Worm (Caenorhabditis elegans) whole organism, L1 larva: ENCODE measurements around the gene ipla-6.

ENCODE experiments used
- aha-1 ChIP-seq: fragments of 150-350 bp; optimal IDR thresholded peaks from 2 replicates; lab custom pipeline; 2014; ENCODE audit warnings: missing biosample characterization, missing genetic modification characterization
- ceh-63 ChIP-seq: fragments of 200-800 bp; sonication (Bioruptor generic); optimal IDR thresholded peaks from 2 replicates; lab custom pipeline; 2018; ENCODE audit warnings: mild to moderate bottlenecking, missing genetic modification characterization, missing compliant biosample characterization
- ceh-8 ChIP-seq: fragments of 200-800 bp; sonication (Bioruptor generic); optimal IDR thresholded peaks from 2 replicates; lab custom pipeline; 2018; ENCODE audit warnings: mild to moderate bottlenecking, missing genetic modification characterization, moderate library complexity, missing compliant biosample characterization
- ceh-82 ChIP-seq, 3 experiments: fragments of 150-350 bp in 1 of 3; sonication (generic microtip) in 2 of 3; optimal IDR thresholded peaks; 2 replicates each; lab custom pipeline; 2014 to 2017; ENCODE audit warnings: missing biosample characterization in 3 of 3, missing genetic modification characterization in 3 of 3
- ces-1 ChIP-seq: fragments of 150-350 bp; optimal IDR thresholded peaks from 2 replicates; lab custom pipeline; 2014; ENCODE audit warnings: missing biosample characterization, missing genetic modification reagents, missing genetic modification characterization
- egl-13 ChIP-seq: sonication (generic microtip); optimal IDR thresholded peaks from 2 replicates; lab custom pipeline; 2016; ENCODE audit warnings: missing genotype, missing genetic modification reagents, missing genetic modification characterization, missing compliant biosample characterization
- egl-27 ChIP-seq, 2 experiments: fragments of 150-350 bp in 1 of 2; sonication (generic microtip); optimal IDR thresholded peaks; 3 replicates each; lab custom pipeline; 2017 to 2018; ENCODE audit warnings: missing biosample characterization in 2 of 2, missing genetic modification characterization in 2 of 2, missing genetic modification reagents in 2 of 2
- fkh-10 ChIP-seq: sonication (generic microtip); optimal IDR thresholded peaks from 2 replicates; lab custom pipeline; 2017; ENCODE audit warnings: missing biosample characterization, missing genetic modification reagents, missing genetic modification characterization
- grh-1 ChIP-seq: fragments of 200-800 bp; sonication (Bioruptor generic); IDR thresholded peaks from 2 replicates; pipeline ENCODE4 v1.3.6; 2022; ENCODE audit warnings: missing genetic modification reagents, missing genetic modification characterization, missing compliant biosample characterization
- hlh-17 ChIP-seq: fragments of 200-800 bp; sonication (Bioruptor generic); optimal IDR thresholded peaks from 2 replicates; lab custom pipeline; 2018; ENCODE audit warnings: missing genetic modification characterization, mild to moderate bottlenecking, missing compliant biosample characterization, moderate library complexity, borderline replicate concordance
- lin-13 ChIP-seq: fragments of 150-350 bp; optimal IDR thresholded peaks from 2 replicates; lab custom pipeline; 2014; ENCODE audit warnings: missing biosample characterization, missing genetic modification reagents, missing genetic modification characterization
- lin-15B ChIP-seq: fragments of 150-350 bp; sonication (generic microtip); optimal IDR thresholded peaks from 3 replicates; lab custom pipeline; 2014; ENCODE audit warnings: missing biosample characterization, missing genetic modification characterization
- lin-35 ChIP-seq, 2 experiments: fragments of 150-350 bp; optimal IDR thresholded peaks; 2 replicates each; lab custom pipeline; 2014; ENCODE audit warnings: missing biosample characterization in 2 of 2, missing genetic modification characterization in 2 of 2, missing genetic modification reagents in 2 of 2
- lin-39 ChIP-seq: fragments of 150-350 bp; optimal IDR thresholded peaks from 2 replicates; lab custom pipeline; 2014; ENCODE audit warnings: missing biosample characterization, missing genetic modification reagents, missing genetic modification characterization
- mab-9 ChIP-seq: fragments of 200-800 bp; sonication (Bioruptor generic); IDR thresholded peaks from 2 replicates; pipeline ENCODE4 v1.3.6; 2022; ENCODE audit warnings: missing genetic modification reagents, missing genetic modification characterization, missing compliant biosample characterization
- nhr-11 ChIP-seq: fragments of 150-350 bp; optimal IDR thresholded peaks from 2 replicates; lab custom pipeline; 2014; ENCODE audit warnings: missing biosample characterization, missing genetic modification characterization
- nhr-237 ChIP-seq: fragments of 150-350 bp; optimal IDR thresholded peaks from 2 replicates; lab custom pipeline; 2014; ENCODE audit warnings: missing biosample characterization, missing genetic modification characterization
- nhr-47 ChIP-seq: sonication (generic microtip); optimal IDR thresholded peaks from 2 replicates; lab custom pipeline; 2016; ENCODE audit warnings: mild to moderate bottlenecking, missing genetic modification characterization, moderate library complexity, missing compliant biosample characterization
- nhr-77 ChIP-seq: fragments of 150-350 bp; optimal IDR thresholded peaks from 2 replicates; lab custom pipeline; 2014; ENCODE audit warnings: missing biosample characterization, missing genetic modification characterization
- nhr-84 ChIP-seq: sonication (generic microtip); optimal IDR thresholded peaks from 2 replicates; lab custom pipeline; 2017; ENCODE audit warnings: missing biosample characterization, missing genetic modification characterization
- pqm-1 ChIP-seq: sonication (generic microtip); optimal IDR thresholded peaks from 3 replicates; lab custom pipeline; 2017; ENCODE audit warnings: missing biosample characterization, missing genetic modification characterization
- skn-1 ChIP-seq: fragments of 150-350 bp; optimal IDR thresholded peaks from 2 replicates; lab custom pipeline; 2014; ENCODE audit warnings: missing biosample characterization, missing genetic modification characterization
- snpc-4 ChIP-seq: fragments of 150-350 bp; optimal IDR thresholded peaks from 2 replicates; lab custom pipeline; 2014; ENCODE audit warnings: missing biosample characterization, missing genetic modification characterization
- snu-23 ChIP-seq: sonication (generic microtip); optimal IDR thresholded peaks from 2 replicates; lab custom pipeline; 2016; ENCODE audit warnings: missing genetic modification characterization, missing compliant biosample characterization
- sptf-1 ChIP-seq: fragments of 150-350 bp; optimal IDR thresholded peaks from 2 replicates; lab custom pipeline; 2014; ENCODE audit warnings: missing biosample characterization, missing genetic modification characterization
- swsn-7 ChIP-seq: sonication (generic microtip); optimal IDR thresholded peaks from 2 replicates; lab custom pipeline; 2016; ENCODE audit warnings: missing genetic modification characterization, missing compliant biosample characterization
- tbx-2 ChIP-seq: sonication (generic microtip); optimal IDR thresholded peaks from 2 replicates; lab custom pipeline; 2016; ENCODE audit warnings: missing genetic modification characterization, missing compliant biosample characterization
- tlp-1 ChIP-seq: fragments of 150-350 bp; optimal IDR thresholded peaks from 2 replicates; lab custom pipeline; 2014; ENCODE audit warnings: missing biosample characterization, missing genetic modification characterization
- unc-130 ChIP-seq: fragments of 150-350 bp; optimal IDR thresholded peaks from 2 replicates; lab custom pipeline; 2017; ENCODE audit warnings: missing biosample characterization, missing genetic modification characterization, inconsistent platforms
- unc-86 ChIP-seq: sonication (generic microtip); optimal IDR thresholded peaks from 2 replicates; lab custom pipeline; 2016; ENCODE audit warnings: missing genetic modification characterization, missing compliant biosample characterization
- vab-15 ChIP-seq: sonication (generic microtip); optimal IDR thresholded peaks from 2 replicates; lab custom pipeline; 2017; ENCODE audit warnings: missing genotype, mild to moderate bottlenecking, missing genetic modification characterization, missing compliant biosample characterization
- xbp-1 ChIP-seq: sonication (generic microtip); optimal IDR thresholded peaks from 2 replicates; lab custom pipeline; 2016; ENCODE audit warnings: missing genetic modification characterization, missing compliant biosample characterization
- ztf-4 ChIP-seq: fragments of 150-350 bp; optimal IDR thresholded peaks from 2 replicates; lab custom pipeline; 2014; ENCODE audit warnings: missing biosample characterization, missing genetic modification characterization

The ipla-6 gene

DNA sequence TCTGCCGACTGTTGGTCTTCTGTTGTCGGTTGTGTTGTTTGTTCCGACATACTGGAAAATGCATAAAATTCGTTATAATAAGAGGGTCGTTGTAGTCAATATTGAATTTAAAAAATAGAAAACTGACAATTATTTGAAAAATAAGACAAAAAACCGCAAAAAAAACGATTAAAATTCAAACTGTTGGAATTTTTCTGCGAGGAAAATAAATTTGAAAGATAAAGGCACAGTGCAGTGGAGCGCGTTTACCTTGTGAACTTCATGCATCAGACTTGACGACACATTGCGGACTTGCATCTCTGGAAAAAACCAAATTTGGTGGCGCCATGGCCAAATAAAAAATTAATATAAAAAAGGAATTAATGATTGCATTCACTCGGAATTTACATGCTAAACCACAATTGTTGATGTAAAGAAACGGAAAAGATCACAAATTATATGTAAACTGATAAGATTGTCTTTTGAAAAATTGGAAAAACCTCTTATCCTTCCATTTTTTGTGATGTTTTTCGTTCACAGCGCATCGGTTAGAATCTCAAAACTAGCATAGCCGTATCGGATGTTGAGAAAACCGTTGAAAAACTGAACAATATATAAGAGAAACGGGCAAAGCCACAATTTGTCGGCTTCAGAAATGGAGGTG lies 39.1 kb downstream of the ipla-6 start, which contains the start of the genes hrpf-2 and bli-6 (continued):
- TF ChIP-seq mab-9 (no peak), aha-1 (tag; lab: Kevin White, UChicago) (no peak), ceh-8 (GFP tag; lab: Kevin White, UChicago) (no peak), nhr-237 (no peak)

DNA sequence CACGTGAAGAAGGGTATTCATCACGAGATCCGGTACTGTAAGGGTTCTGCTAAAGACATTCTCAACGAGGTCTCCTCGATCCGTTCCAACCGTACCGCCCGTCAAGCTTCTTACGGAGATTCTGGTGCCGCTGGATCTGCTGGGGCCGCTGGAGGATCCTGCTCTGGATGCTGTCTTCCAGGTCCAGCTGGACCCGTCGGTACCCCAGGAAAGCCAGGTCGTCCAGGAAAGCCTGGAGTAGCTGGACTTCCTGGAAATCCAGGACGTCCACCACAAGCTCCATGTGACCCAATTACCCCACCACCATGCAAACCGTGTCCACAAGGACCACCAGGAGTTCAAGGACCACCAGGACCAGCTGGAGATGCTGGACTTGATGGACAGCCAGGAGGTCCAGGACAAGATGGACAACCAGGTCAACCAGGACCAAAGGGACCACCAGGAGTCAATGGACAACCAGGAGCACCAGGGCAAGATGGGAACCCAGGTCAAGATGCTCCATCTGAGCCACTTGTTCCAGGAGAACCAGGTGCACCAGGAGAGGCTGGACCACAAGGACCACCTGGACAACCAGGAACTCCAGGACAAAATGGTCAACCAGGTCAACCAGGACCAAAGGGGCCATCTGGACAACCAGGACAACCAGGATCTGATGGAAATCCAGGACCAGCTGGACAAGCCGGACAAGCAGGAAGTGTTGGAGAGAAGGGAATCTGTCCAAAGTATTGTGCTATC lies 40.0 kb downstream of the ipla-6 start:
- TF ChIP-seq nhr-77 (no peak), tlp-1 (tag; lab: Kevin White, UChicago) (no peak), nhr-84 (tag; lab: Kevin White, UChicago) (no peak), xbp-1 (tag; lab: Kevin White, UChicago) (no peak), egl-13 (no peak), unc-130 (tag; lab: Kevin White, UChicago) (no peak), nhr-47 (tag; lab: Kevin White, UChicago) (no peak), lin-39 (tag; lab: Kevin White, UChicago) (no peak)

DNA sequence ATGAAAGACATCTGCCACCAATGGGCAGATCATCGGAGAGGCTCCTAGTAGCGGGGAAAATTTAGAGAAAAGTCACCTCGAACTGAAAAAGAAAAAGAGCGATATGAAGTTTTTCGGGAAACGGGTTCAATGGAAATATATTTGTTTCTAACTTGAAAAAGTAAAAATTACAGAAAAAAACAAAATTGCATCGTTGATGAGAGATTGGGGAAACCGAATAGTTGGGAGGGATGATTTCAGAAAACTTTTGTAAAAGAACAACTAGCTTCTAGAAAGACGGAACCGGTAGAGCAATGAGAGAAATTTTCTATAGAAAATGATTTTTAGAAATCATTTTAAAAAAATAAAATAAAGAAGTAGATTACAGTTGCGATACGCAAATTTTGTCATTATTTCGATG lies 40.9 kb downstream of the ipla-6 start:
- no peak for TF ChIP-seq ceh-63 (GFP tag; lab: Kevin White, UChicago)
- no peak for TF ChIP-seq snpc-4 (tag; lab: Kevin White, UChicago)
- TF ChIP-seq lin-15B (tag; lab: Kevin White, UChicago): no peak
- no peak for TF ChIP-seq skn-1 (tag; lab: Kevin White, UChicago)
- no peak for TF ChIP-seq unc-86 (tag; lab: Kevin White, UChicago)
- TF ChIP-seq nhr-47 (tag; lab: Kevin White, UChicago): no peak
- no peak for TF ChIP-seq lin-35 (GFP tag; optimal IDR thresholded peaks at IDR 0.05; lab: Kevin White, UChicago)
- no peak for TF ChIP-seq pqm-1 (tag; lab: Kevin White, UChicago)
- no peak for TF ChIP-seq egl-27 (tag; optimal IDR thresholded peaks at IDR 0.05; lab: Kevin White, UChicago)
- no peak for TF ChIP-seq xbp-1 (tag; lab: Kevin White, UChicago)
- TF ChIP-seq nhr-11: no peak
- no peak for TF ChIP-seq lin-13 (GFP tag; lab: Kevin White, UChicago)
- no peak for TF ChIP-seq sptf-1 (tag; lab: Kevin White, UChicago)
- TF ChIP-seq ces-1 (GFP tag; lab: Kevin White, UChicago): no peak
- TF ChIP-seq grh-1 (GFP tag; lab: Robert Waterston, UW): no peak
- no peak for TF ChIP-seq fkh-10

DNA sequence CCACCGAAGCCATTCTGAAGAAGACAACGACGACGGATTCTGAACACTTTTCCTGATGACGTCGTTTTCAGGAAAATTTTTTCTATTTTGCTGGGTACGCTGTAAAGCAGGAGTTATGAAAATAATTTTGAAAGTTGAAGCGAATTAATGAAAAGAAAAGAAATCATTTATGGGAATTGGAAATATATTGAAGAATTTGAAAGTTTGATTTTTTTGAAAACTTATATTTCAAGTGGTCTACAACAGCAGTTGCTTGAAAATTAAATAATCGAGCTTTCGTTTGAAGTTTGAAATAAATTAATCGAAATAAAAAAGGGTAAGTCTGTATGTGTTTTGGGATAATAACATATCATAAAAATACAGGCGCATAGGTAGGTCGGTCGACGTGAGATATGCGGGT lies 46.5 kb downstream of the ipla-6 start, which contains the start of gene shl-1:
Gene shl-1, minus strand, starts transcription at position 101 of the 400 bp plus-strand sequence.
- no peak for TF ChIP-seq swsn-7 (tag; lab: Kevin White, UChicago)
- no peak for TF ChIP-seq lin-39 (tag; lab: Kevin White, UChicago)
- no peak for TF ChIP-seq lin-13 (GFP tag; lab: Kevin White, UChicago)
- no peak for TF ChIP-seq nhr-84 (tag; lab: Kevin White, UChicago)
- TF ChIP-seq ceh-63 (GFP tag; lab: Kevin White, UChicago): no peak
- TF ChIP-seq snu-23 (GFP tag; lab: Kevin White, UChicago): no peak
- no peak for TF ChIP-seq ztf-4
- no peak for TF ChIP-seq hlh-17
- no peak for TF ChIP-seq snpc-4 (tag; lab: Kevin White, UChicago)
- TF ChIP-seq vab-15 (tag; lab: Kevin White, UChicago): no peak
- TF ChIP-seq ceh-82 (tag; optimal IDR thresholded peaks at IDR 0.05; lab: Kevin White, UChicago): no peak
- no peak for TF ChIP-seq mab-9
- TF ChIP-seq tbx-2 (tag; lab: Kevin White, UChicago): no peak
